Worm (Caenorhabditis elegans) whole organism, young adult: ENCODE results near the gene gbh-2.

ENCODE experiments used
- B0261.1 ChIP-seq: sonication (generic microtip); optimal IDR thresholded peaks from 2 replicates; lab custom pipeline; 2016; ENCODE audit warnings: mild to moderate bottlenecking, missing genetic modification characterization, moderate library complexity, missing compliant biosample characterization
- C17E4.6 ChIP-seq: fragments of 200-800 bp; sonication (Bioruptor generic); IDR thresholded peaks from 2 replicates; pipeline ENCODE4 v1.3.6; 2022; ENCODE audit warnings: missing genetic modification reagents, missing genetic modification characterization, missing compliant biosample characterization
- D2030.7 ChIP-seq: fragments of 200-800 bp; sonication (Bioruptor generic); IDR thresholded peaks from 2 replicates; pipeline ENCODE4 v1.3.6; 2022; ENCODE audit warnings: missing genetic modification reagents, missing genetic modification characterization, missing compliant biosample characterization
- F10E7.11 ChIP-seq: sonication (generic microtip); optimal IDR thresholded peaks from 2 replicates; lab custom pipeline; 2017; ENCODE audit warnings: mild to moderate bottlenecking, missing genetic modification characterization, moderate library complexity, missing compliant biosample characterization
- F23B12.7 ChIP-seq: sonication (generic microtip); optimal IDR thresholded peaks from 2 replicates; lab custom pipeline; 2017; ENCODE audit warnings: missing genetic modification characterization, mild to moderate bottlenecking, missing compliant biosample characterization, antibody characterized with exemption, moderate library complexity; ENCODE audit not compliant: insufficient read depth
- F49E8.2 ChIP-seq: sonication (generic microtip); optimal IDR thresholded peaks from 3 replicates; lab custom pipeline; 2017; ENCODE audit warnings: missing genetic modification characterization, mild to moderate bottlenecking, missing compliant biosample characterization, antibody characterized with exemption, moderate library complexity; ENCODE audit not compliant: insufficient read depth
- K12H6.12 ChIP-seq: fragments of 200-800 bp; sonication (Bioruptor generic); optimal IDR thresholded peaks from 2 replicates; lab custom pipeline; 2018; ENCODE audit warnings: mild to moderate bottlenecking, missing genetic modification characterization, missing compliant biosample characterization
- T07F8.4 ChIP-seq: sonication (generic microtip); optimal IDR thresholded peaks from 2 replicates; lab custom pipeline; 2016; ENCODE audit warnings: mild to moderate bottlenecking, missing genetic modification characterization, moderate library complexity, missing compliant biosample characterization
- T26A5.8 ChIP-seq: sonication (generic microtip); optimal IDR thresholded peaks from 2 replicates; lab custom pipeline; 2016; ENCODE audit warnings: missing genetic modification characterization, missing compliant biosample characterization
- Y53G8AR.9 ChIP-seq: fragments of 200-800 bp; sonication (Bioruptor generic); conservative IDR thresholded peaks from 2 replicates; pipeline ENCODE4 v1.3.6; 2022; ENCODE audit warnings: missing genetic modification reagents, missing genetic modification characterization, missing compliant biosample characterization
- Y56A3A.18 ChIP-seq: fragments of 200-800 bp; sonication (Bioruptor generic); IDR thresholded peaks from 2 replicates; pipeline ENCODE4 v1.3.6; 2022; ENCODE audit warnings: missing genetic modification reagents, missing genetic modification characterization, missing compliant biosample characterization
- Y79H2A.3 ChIP-seq: fragments of 200-800 bp; sonication (Bioruptor generic); conservative IDR thresholded peaks from 2 replicates; pipeline ENCODE4 v1.3.6; 2022; ENCODE audit warnings: missing genetic modification reagents, missing genetic modification characterization, missing compliant biosample characterization
- Y95B8A.8 ChIP-seq: fragments of 200-800 bp; sonication (Bioruptor generic); IDR thresholded peaks from 2 replicates; pipeline ENCODE4 v1.3.6; 2022; ENCODE audit warnings: missing genetic modification reagents, missing genetic modification characterization, missing compliant biosample characterization
- ZK185.1 ChIP-seq: sonication (generic microtip); optimal IDR thresholded peaks from 2 replicates; lab custom pipeline; 2016; ENCODE audit warnings: mild to moderate bottlenecking, missing genetic modification characterization, missing compliant biosample characterization; ENCODE audit not compliant: poor library complexity, severe bottlenecking
- bed-1 ChIP-seq: fragments of 200-800 bp; sonication (Bioruptor generic); IDR thresholded peaks from 2 replicates; pipeline ENCODE4 v1.3.6; 2022; ENCODE audit warnings: missing genetic modification reagents, missing genetic modification characterization, missing compliant biosample characterization
- bed-2 ChIP-seq: fragments of 200-800 bp; sonication (Bioruptor generic); IDR thresholded peaks from 2 replicates; pipeline ENCODE4 v1.3.6; 2022; ENCODE audit warnings: missing genetic modification reagents, missing genetic modification characterization, missing compliant biosample characterization
- ceh-27 ChIP-seq: fragments of 200-800 bp; sonication (Bioruptor generic); optimal IDR thresholded peaks from 2 replicates; lab custom pipeline; 2018; ENCODE audit warnings: mild to moderate bottlenecking, missing genetic modification characterization, moderate library complexity, missing compliant biosample characterization
- ceh-79 ChIP-seq: sonication (generic microtip); optimal IDR thresholded peaks from 2 replicates; lab custom pipeline; 2017; ENCODE audit warnings: mild to moderate bottlenecking, missing genetic modification characterization, missing compliant biosample characterization
- egl-18 ChIP-seq: fragments of 200-800 bp; sonication (Bioruptor generic); IDR thresholded peaks from 2 replicates; pipeline ENCODE4 v1.3.6; 2022; ENCODE audit warnings: missing genetic modification reagents, missing genetic modification characterization, missing compliant biosample characterization
- egrh-3 ChIP-seq: fragments of 200-800 bp; sonication (Bioruptor generic); IDR thresholded peaks from 2 replicates; pipeline ENCODE4 v1.3.6; 2022; ENCODE audit warnings: missing genetic modification reagents, missing genetic modification characterization, missing compliant biosample characterization
- him-1 ChIP-seq: sonication (generic microtip); optimal IDR thresholded peaks from 2 replicates; lab custom pipeline; 2016; ENCODE audit warnings: missing genotype, missing genetic modification reagents, missing genetic modification characterization, missing compliant biosample characterization
- hlh-12 ChIP-seq: sonication (generic microtip); optimal IDR thresholded peaks from 2 replicates; lab custom pipeline; 2016; ENCODE audit warnings: missing genetic modification characterization, missing compliant biosample characterization
- hlh-26 ChIP-seq: fragments of 200-800 bp; sonication (Bioruptor generic); conservative IDR thresholded peaks from 2 replicates; pipeline ENCODE4 v1.3.6; 2022; ENCODE audit warnings: missing genetic modification reagents, missing genetic modification characterization, missing compliant biosample characterization
- hmg-20 ChIP-seq: fragments of 200-800 bp; sonication (Bioruptor generic); IDR thresholded peaks from 2 replicates; pipeline ENCODE4 v1.3.6; 2022; ENCODE audit warnings: missing genetic modification reagents, missing genetic modification characterization, missing compliant biosample characterization
- lag-1 ChIP-seq: fragments of 200-800 bp; sonication (Bioruptor generic); IDR thresholded peaks from 2 replicates; pipeline ENCODE4 v1.3.6; 2022; ENCODE audit warnings: missing genetic modification reagents, missing genetic modification characterization, missing compliant biosample characterization
- let-526 ChIP-seq: fragments of 200-800 bp; sonication (Bioruptor generic); IDR thresholded peaks from 2 replicates; pipeline ENCODE4 v1.3.6; 2022; ENCODE audit warnings: missing genetic modification reagents, missing genetic modification characterization, missing compliant biosample characterization
- lin-26 ChIP-seq: fragments of 200-800 bp; sonication (Bioruptor generic); IDR thresholded peaks from 2 replicates; pipeline ENCODE4 v1.3.6; 2022; ENCODE audit warnings: missing genetic modification reagents, missing genetic modification characterization, missing compliant biosample characterization
- lin-35 ChIP-seq, 3 experiments: fragments of 150-350 bp in 2 of 3; sonication (generic microtip) in 1 of 3; optimal IDR thresholded peaks; 2 replicates each; lab custom pipeline; 2014 to 2018; ENCODE audit warnings: missing biosample characterization in 3 of 3, missing genetic modification characterization in 3 of 3, missing genetic modification reagents in 3 of 3
- madf-3 ChIP-seq: fragments of 200-800 bp; sonication (Bioruptor generic); IDR thresholded peaks from 2 replicates; pipeline ENCODE4 v1.3.6; 2022; ENCODE audit warnings: missing genetic modification reagents, missing genetic modification characterization, missing compliant biosample characterization
- madf-6 ChIP-seq: fragments of 200-800 bp; sonication (Bioruptor generic); IDR thresholded peaks from 2 replicates; pipeline ENCODE4 v1.3.6; 2022; ENCODE audit warnings: missing genetic modification reagents, missing genetic modification characterization, missing compliant biosample characterization
- mes-4 ChIP-seq: sonication (generic microtip); optimal IDR thresholded peaks from 2 replicates; lab custom pipeline; 2016; ENCODE audit warnings: missing genotype, missing genetic modification characterization, missing compliant biosample characterization
- nfya-1 ChIP-seq: sonication (generic microtip); optimal IDR thresholded peaks from 2 replicates; lab custom pipeline; 2017; ENCODE audit warnings: antibody characterized with exemption, missing compliant biosample characterization, missing genetic modification characterization, borderline replicate concordance; ENCODE audit not compliant: insufficient read depth
- nfya-2 ChIP-seq: fragments of 200-800 bp; sonication (Bioruptor generic); IDR thresholded peaks from 2 replicates; pipeline ENCODE4 v1.3.6; 2022; ENCODE audit warnings: missing genetic modification reagents, missing genetic modification characterization, missing compliant biosample characterization
- nhr-80 ChIP-seq: sonication (generic microtip); optimal IDR thresholded peaks from 2 replicates; lab custom pipeline; 2016; ENCODE audit warnings: missing genetic modification characterization, missing compliant biosample characterization
- rcor-1 ChIP-seq: fragments of 200-800 bp; sonication (Bioruptor generic); IDR thresholded peaks from 2 replicates; pipeline ENCODE4 v1.3.6; 2022; ENCODE audit warnings: missing genetic modification reagents, missing genetic modification characterization, missing compliant biosample characterization
- rpc-1 ChIP-seq, 2 experiments: fragments of 150-350 bp in 1 of 2; sonication (generic microtip) in 1 of 2; optimal IDR thresholded peaks; 2 replicates each; lab custom pipeline; 2014 to 2018; ENCODE audit warnings: missing biosample characterization in 1 of 2, missing genetic modification characterization in 1 of 2, missing genetic modification reagents in 1 of 2, missing genotype in 1 of 2
- snpc-4 ChIP-seq, 5 experiments: fragments of 150-350 bp in 1 of 5; sonication (generic microtip) in 4 of 5; optimal IDR thresholded peaks; 2 replicates each; lab custom pipeline; 2014 to 2018; ENCODE audit warnings: missing genetic modification characterization in 5 of 5, missing biosample characterization in 3 of 5, antibody characterized with exemption in 2 of 5, mild to moderate bottlenecking in 2 of 5, missing compliant biosample characterization in 2 of 5, missing genotype in 2 of 5, moderate library complexity in 2 of 5, missing genetic modification reagents in 1 of 5
- somi-1 ChIP-seq: fragments of 200-800 bp; sonication (Bioruptor generic); optimal IDR thresholded peaks from 2 replicates; lab custom pipeline; 2018; ENCODE audit warnings: mild to moderate bottlenecking, missing genetic modification characterization, missing compliant biosample characterization
- xnd-1 ChIP-seq: sonication (generic microtip); optimal IDR thresholded peaks from 2 replicates; lab custom pipeline; 2016; ENCODE audit warnings: missing genotype, missing genetic modification reagents, missing genetic modification characterization, missing compliant biosample characterization
- zim-3 ChIP-seq: sonication (generic microtip); optimal IDR thresholded peaks from 2 replicates; lab custom pipeline; 2017; ENCODE audit warnings: mild to moderate bottlenecking, missing genetic modification characterization, moderate library complexity, missing compliant biosample characterization
- ztf-18 ChIP-seq: sonication (generic microtip); optimal IDR thresholded peaks from 2 replicates; lab custom pipeline; 2016; ENCODE audit warnings: missing genotype, mild to moderate bottlenecking, missing genetic modification characterization, missing compliant biosample characterization
- ztf-22 ChIP-seq: fragments of 200-800 bp; sonication (Bioruptor generic); optimal IDR thresholded peaks from 2 replicates; lab custom pipeline; 2018; ENCODE audit warnings: mild to moderate bottlenecking, missing genetic modification characterization, moderate library complexity, missing compliant biosample characterization
- ztf-28 ChIP-seq: fragments of 200-800 bp; sonication (Bioruptor generic); IDR thresholded peaks from 2 replicates; pipeline ENCODE4 v1.3.6; 2022; ENCODE audit warnings: missing genetic modification reagents, missing genetic modification characterization, missing compliant biosample characterization

The gbh-2 gene

ce11 chrII:8484546-8484945 is 1.1 kb upstream of the gbh-2 start (continued):
- no peak for TF ChIP-seq C17E4.6 (GFP tag; lab: Robert Waterston, UW)
- 0 out of 2 replicates have a peak, but pooled peaks have one; percentile 58 for TF ChIP-seq Y53G8AR.9 (GFP tag; lab: Robert Waterston, UW)
- TF ChIP-seq let-526 (GFP tag; lab: Robert Waterston, UW) = no peak
- TF ChIP-seq bed-1 = no peak
- TF ChIP-seq F49E8.2 = no peak
- TF ChIP-seq ceh-79 (tag; lab: Kevin White, UChicago) = no peak
- no peak for TF ChIP-seq xnd-1 (tag; lab: Kevin White, UChicago)
- TF ChIP-seq bed-2 (GFP tag; lab: Robert Waterston, UW) = no peak
- TF ChIP-seq Y56A3A.18 (GFP tag; lab: Robert Waterston, UW) = peak; percentile 80
- TF ChIP-seq hlh-26 (GFP tag; lab: Robert Waterston, UW) = no peak
- no peak for TF ChIP-seq T07F8.4 (tag; lab: Kevin White, UChicago)
- TF ChIP-seq somi-1 = no peak
- no peak for TF ChIP-seq ztf-28 (GFP tag; lab: Robert Waterston, UW)
- TF ChIP-seq, all 124 proteins: peak for 6

DNA sequence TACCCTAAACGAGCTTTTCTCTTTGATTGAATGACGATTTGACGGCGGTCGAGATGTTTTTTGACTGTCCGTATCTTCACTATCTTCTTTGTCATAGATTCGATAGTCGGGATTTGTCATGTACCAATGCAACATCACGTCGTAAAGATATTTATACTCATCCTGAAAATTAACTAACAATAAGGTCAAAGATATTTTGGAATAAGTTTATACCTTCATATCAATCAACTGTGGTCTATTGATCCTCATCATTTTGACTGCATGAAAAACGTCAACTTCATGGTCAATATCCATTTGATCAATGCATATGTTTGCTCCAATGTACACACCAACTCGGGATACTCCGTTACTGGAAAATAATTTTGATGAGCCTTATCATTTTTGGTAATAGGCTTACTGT is 2.4 kb downstream of the gbh-2 start:
- no peak for TF ChIP-seq nhr-80
- no peak for TF ChIP-seq Y53G8AR.9 (GFP tag; lab: Robert Waterston, UW)
- TF ChIP-seq hlh-12 (tag; lab: Kevin White, UChicago) = no peak
- TF ChIP-seq T26A5.8 (tag; lab: Kevin White, UChicago) = no peak
- TF ChIP-seq ztf-18 (tag; lab: Kevin White, UChicago) = no peak
- no peak for TF ChIP-seq ztf-28 (GFP tag; lab: Robert Waterston, UW)
- TF ChIP-seq, all 124 proteins: peak for 0

ce11 chrII:8494228-8494717 is 8.6 kb downstream of the gbh-2 start, which contains the start of gene M05D6.9:
TSS of gene M05D6.9 (plus strand) at chrII:8494278.
- TF ChIP-seq hmg-20 (GFP tag; lab: Robert Waterston, UW) (no peak), lin-26 (no peak), lag-1 (GFP tag; lab: Robert Waterston, UW) (no peak), F10E7.11 (tag; lab: Kevin White, UChicago) (no peak), him-1 (tag; lab: Kevin White, UChicago) (no peak), B0261.1 (tag; lab: Kevin White, UChicago) (no peak), K12H6.12 (no peak), snpc-4 (GFP tag; optimal IDR thresholded peaks at IDR 0.05; lab: Kevin White, UChicago) (no peak), snpc-4 (tag; optimal IDR thresholded peaks at IDR 0.05; lab: Kevin White, UChicago) (no peak), madf-3 (GFP tag; lab: Robert Waterston, UW) (no peak), mes-4 (tag; lab: Kevin White, UChicago) (no peak), egl-18 (GFP tag; lab: Robert Waterston, UW) (no peak), Y53G8AR.9 (GFP tag; lab: Robert Waterston, UW) (no peak), F23B12.7 (tag; lab: Kevin White, UChicago) (no peak), ZK185.1 (tag; lab: Kevin White, UChicago) (no peak), madf-6 (no peak), nfya-1 (tag; lab: Kevin White, UChicago) (no peak), rcor-1 (no peak)

- TF ChIP-seq egrh-3 (GFP tag; lab: Robert Waterston, UW) (no peak), ceh-27 (GFP tag; lab: Kevin White, UChicago) (no peak), lin-35 (GFP tag; optimal IDR thresholded peaks at IDR 0.05; lab: Kevin White, UChicago) (no peak), ztf-28 (GFP tag; lab: Robert Waterston, UW) (no peak), Y95B8A.8 (GFP tag; lab: Robert Waterston, UW) (no peak), rpc-1 (optimal IDR thresholded peaks at IDR 0.05; lab: Kevin White, UChicago) (no peak), rpc-1 (tag; optimal IDR thresholded peaks at IDR 0.05; lab: Kevin White, UChicago) (no peak), ztf-22 (GFP tag; lab: Kevin White, UChicago) (no peak), C17E4.6 (GFP tag; lab: Robert Waterston, UW) (no peak), nfya-2 (no peak), zim-3 (tag; lab: Kevin White, UChicago) (no peak), ztf-18 (tag; lab: Kevin White, UChicago) (no peak), Y79H2A.3 (no peak), D2030.7 (GFP tag; lab: Robert Waterston, UW) (no peak)
- TF ChIP-seq, all 124 proteins: peak for 0
Measured at ce11 chrII:8496184-8496583, 10.5 kb downstream of the gbh-2 start.
